Fruit fly (Drosophila melanogaster): ENCODE data around the gene CG44475.

CG44475 gene

DNA sequence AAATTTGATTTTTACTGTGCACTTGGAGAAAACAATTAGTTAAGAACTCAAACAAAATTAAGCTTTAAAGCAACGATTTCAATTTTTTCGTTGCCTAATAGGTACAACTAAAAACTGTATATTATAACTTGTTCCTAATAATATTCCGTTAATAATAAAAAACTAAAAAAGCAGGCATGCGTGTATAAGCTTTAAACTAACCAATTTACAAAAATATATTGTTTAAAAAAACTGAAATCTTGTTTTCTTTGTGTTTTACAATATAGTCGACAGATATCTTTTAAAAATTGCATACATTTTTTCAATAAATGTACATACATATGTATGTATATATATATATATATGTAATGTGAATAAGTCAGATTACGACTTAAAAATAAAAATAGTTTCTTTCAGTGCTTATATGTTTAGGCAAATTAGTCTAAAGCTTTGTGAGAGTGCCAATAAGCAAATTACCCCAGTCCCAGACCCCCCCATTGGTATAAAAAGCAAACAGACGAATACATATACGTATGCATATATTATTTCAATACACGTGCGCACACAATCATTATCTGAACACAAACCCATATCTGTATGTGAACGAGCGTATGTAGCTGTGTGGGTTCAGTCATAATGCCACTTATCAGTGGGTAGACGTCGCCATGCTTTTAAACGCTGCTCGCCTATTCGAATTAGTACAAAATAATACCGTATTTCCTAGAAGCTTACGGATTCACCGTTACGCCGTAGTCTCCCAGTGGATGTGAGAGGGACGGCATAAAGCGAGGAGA lies 30.1 kb upstream of the CG44475 start (continued):
- TF ChIP-seq CG7928 (GFP tag; optimal IDR thresholded peaks at IDR 0.05) (no peak), ase (GFP tag; IDR thresholded peaks at IDR 0.05) (peak; percentile 34; the same call in 1 of the 3 replicates), emc (GFP tag; optimal IDR thresholded peaks at IDR 0.05) (no peak), CG9817 (tag; optimal IDR thresholded peaks at IDR 0.05) (peak; percentile 54), oc (tag; optimal IDR thresholded peaks at IDR 0.05) (peak; percentile 64), Dip2 (GFP tag; IDR thresholded peaks at IDR 0.05) (no peak), CG5245 (GFP tag; optimal IDR thresholded peaks at IDR 0.05) (peak; percentile 1), disco-r (GFP tag; optimal IDR thresholded peaks at IDR 0.05) (no peak), odd (GFP tag; optimal IDR thresholded peaks at IDR 0.05) (peak; percentile 64), vfl (GFP tag; optimal IDR thresholded peaks at IDR 0.05) (no peak), h (optimal IDR thresholded peaks at IDR 0.05) (no peak), CG2116 (GFP tag; optimal IDR thresholded peaks at IDR 0.05) (peak; percentile 20), tx (GFP tag; optimal IDR thresholded peaks at IDR 0.05) (no peak), Tbp (GFP tag; optimal IDR thresholded peaks at IDR 0.05) (no peak), aop (GFP tag; IDR thresholded peaks at IDR 0.05) (no peak), ATbp (GFP tag; optimal IDR thresholded peaks at IDR 0.05) (peak; percentile 43), Xrp1 (GFP tag; IDR thresholded peaks at IDR 0.05) (peak; percentile 43; the same call in 1 of the 2 replicates), luna (GFP tag; optimal IDR thresholded peaks at IDR 0.05) (no peak), slbo (GFP tag; IDR thresholded peaks at IDR 0.05) (peak; percentile 63), Opbp (GFP tag; IDR thresholded peaks at IDR 0.05; ENCODE audit: partially characterized antibody) (no peak), Nf-YA (GFP tag; IDR thresholded peaks at IDR 0.05) (peak; percentile 5; the same call in 1 of the 2 replicates), fd96Cb (tag; optimal IDR thresholded peaks at IDR 0.05) (peak; percentile 88), ato (GFP tag; IDR thresholded peaks at IDR 0.05; ENCODE audit: partially characterized antibody) (no peak), CG12236 (GFP tag; optimal IDR thresholded peaks at IDR 0.05) (no peak), run (tag; optimal IDR thresholded peaks at IDR 0.05) (peak; percentile 66), CG9876 (GFP tag; optimal IDR thresholded peaks at IDR 0.05) (no peak), bcd (GFP tag; optimal IDR thresholded peaks at IDR 0.05) (peak; percentile 74), Bgb (GFP tag; IDR thresholded peaks at IDR 0.05; ENCODE audit: partially characterized antibody) (peak; percentile 38; the same call in 1 of the 2 replicates), B-H2 (GFP tag; optimal IDR thresholded peaks at IDR 0.05) (peak; percentile 53), Hmx (GFP tag; optimal IDR thresholded peaks at IDR 0.05) (no peak), lbe (GFP tag; optimal IDR thresholded peaks at IDR 0.05) (no peak), Dref (GFP tag; IDR thresholded peaks at IDR 0.05) (no peak), dpn (GFP tag; optimal IDR thresholded peaks at IDR 0.05) (peak; percentile 25 to 56), mirr (GFP tag; optimal IDR thresholded peaks at IDR 0.05) (peak; percentile 98), CG8478 (optimal IDR thresholded peaks at IDR 0.05) (no peak), CG2199 (GFP tag; IDR thresholded peaks at IDR 0.05) (peak; percentile 97), sr (GFP tag; IDR thresholded peaks at IDR 0.05) (peak; percentile 95), CG30431 (GFP tag; optimal IDR thresholded peaks at IDR 0.05) (peak; percentile 39), CG6254 (GFP tag; optimal IDR thresholded peaks at IDR 0.05) (peak; percentile 5), cg (GFP tag; optimal IDR thresholded peaks at IDR 0.05) (peak; percentile 93), CoRest (tag; optimal IDR thresholded peaks at IDR 0.05) (peak; percentile 94), CG7357 (GFP tag; IDR thresholded peaks at IDR 0.05) (peak; percentile 52; the same call in 1 of the 3 replicates), Adf1 (GFP tag; IDR thresholded peaks at IDR 0.05) (peak; percentile 58), CG7839 (tag; optimal IDR thresholded peaks at IDR 0.05) (peak; percentile 90), insv (GFP tag; optimal IDR thresholded peaks at IDR 0.05) (no peak), CG1233 (GFP tag; optimal IDR thresholded peaks at IDR 0.05) (peak; percentile 78), ac (GFP tag; optimal IDR thresholded peaks at IDR 0.05) (no peak), CG17186 (GFP tag; optimal IDR thresholded peaks at IDR 0.05) (no peak), ara (GFP tag; IDR thresholded peaks at IDR 0.05) (no peak; the same call in 1 of the 2 replicates), zfh2 (GFP tag; optimal IDR thresholded peaks at IDR 0.05) (no peak), esg (GFP tag; conservative IDR thresholded peaks at IDR 0.05) (peak; percentile 42)

All from whole organism, embryonic.